Worm (Caenorhabditis elegans): ENCODE measurements around the gene W03G11.2.

ce11 chrX:12142569-12142968 lies 34.2 kb upstream of the W03G11.2 start, which contains the start of gene M153.3:
- no peak for TF ChIP-seq nhr-179 (tag; optimal IDR thresholded peaks at IDR 0.05)
- no peak for TF ChIP-seq tlf-1 (GFP tag; optimal IDR thresholded peaks at IDR 0.05)
- TF ChIP-seq lin-35 (GFP tag; optimal IDR thresholded peaks at IDR 0.05) = no peak
- no peak for TF ChIP-seq unc-62 (GFP tag; optimal IDR thresholded peaks at IDR 0.05)
- no peak for TF ChIP-seq C17E4.6 (GFP tag; IDR thresholded peaks at IDR 0.05)
- TF ChIP-seq zim-3 (tag; optimal IDR thresholded peaks at IDR 0.05) = no peak
- TF ChIP-seq rcor-1 (GFP tag; IDR thresholded peaks at IDR 0.05) = no peak
- TF ChIP-seq atf-7 (tag; optimal IDR thresholded peaks at IDR 0.05) = no peak
- TF ChIP-seq T26A5.8 (tag; optimal IDR thresholded peaks at IDR 0.05) = no peak
- TF ChIP-seq dpl-1 (GFP tag; optimal IDR thresholded peaks at IDR 0.05) = no peak
- no peak for TF ChIP-seq bed-2 (GFP tag; IDR thresholded peaks at IDR 0.05)

All from whole organism, young adult.